Worm (Caenorhabditis elegans) whole organism, early embryonic: ENCODE data around the gene sre-13.

Source experiments
- ama-1 ChIP-seq: fragments of 150-350 bp; optimal IDR thresholded peaks from 2 replicates; lab custom pipeline; 2014
- ceh-36 ChIP-seq: sonication (generic microtip); optimal IDR thresholded peaks from 2 replicates; lab custom pipeline; 2016; ENCODE audit warnings: missing genetic modification characterization, inconsistent platforms, missing compliant biosample characterization
- sea-1 ChIP-seq: fragments of 200-800 bp; sonication (Bioruptor generic); conservative IDR thresholded peaks from 2 replicates; pipeline ENCODE4 v1.3.6; 2022; ENCODE audit warnings: missing genetic modification characterization, missing compliant biosample characterization

- TF ChIP-seq ama-1 (no peak), sea-1 (GFP tag; lab: Robert Waterston, UW) (no peak), ceh-36 (tag; lab: Kevin White, UChicago) (no peak)
These were observed 7.8 kb upstream of the sre-13 start for ce11 chrII:14644465-14644864.
